Worm (Caenorhabditis elegans) whole organism, early embryonic: ENCODE results near the gene ZC196.2.

Source experiments
- B0310.2 ChIP-seq: sonication (generic microtip); optimal IDR thresholded peaks from 2 replicates; lab custom pipeline; 2016; ENCODE audit warnings: mild to moderate bottlenecking, missing genetic modification characterization, missing compliant biosample characterization
- F13C5.2 ChIP-seq: sonication (generic microtip); optimal IDR thresholded peaks from 2 replicates; lab custom pipeline; 2017; ENCODE audit warnings: mild to moderate bottlenecking, missing genetic modification characterization, inconsistent platforms, missing compliant biosample characterization
- aly-1 ChIP-seq: sonication (generic microtip); optimal IDR thresholded peaks from 2 replicates; lab custom pipeline; 2016; ENCODE audit warnings: missing genetic modification characterization, missing compliant biosample characterization
- ama-1 ChIP-seq: fragments of 150-350 bp; optimal IDR thresholded peaks from 2 replicates; lab custom pipeline; 2014
- ceh-13 ChIP-seq: fragments of 200-800 bp; sonication (Bioruptor generic); optimal IDR thresholded peaks from 2 replicates; lab custom pipeline; 2018; ENCODE audit warnings: mild to moderate bottlenecking, missing genetic modification characterization, missing compliant biosample characterization
- ceh-36 ChIP-seq: sonication (generic microtip); optimal IDR thresholded peaks from 2 replicates; lab custom pipeline; 2016; ENCODE audit warnings: missing genetic modification characterization, inconsistent platforms, missing compliant biosample characterization
- flt-1 ChIP-seq: fragments of 200-800 bp; sonication (Bioruptor generic); IDR thresholded peaks from 2 replicates; pipeline ENCODE4 v1.3.6; 2022; ENCODE audit warnings: missing genetic modification characterization, missing compliant biosample characterization
- hmbx-1 ChIP-seq: sonication (generic microtip); optimal IDR thresholded peaks from 2 replicates; lab custom pipeline; 2016; ENCODE audit warnings: mild to moderate bottlenecking, missing genetic modification characterization, missing compliant biosample characterization
- hmg-4 ChIP-seq: fragments of 200-800 bp; sonication (Bioruptor generic); optimal IDR thresholded peaks from 2 replicates; lab custom pipeline; 2018; ENCODE audit warnings: mild to moderate bottlenecking, missing genetic modification characterization, missing compliant biosample characterization
- sea-1 ChIP-seq: fragments of 200-800 bp; sonication (Bioruptor generic); conservative IDR thresholded peaks from 2 replicates; pipeline ENCODE4 v1.3.6; 2022; ENCODE audit warnings: missing genetic modification characterization, missing compliant biosample characterization
- tbx-11 ChIP-seq: fragments of 200-800 bp; sonication (Bioruptor generic); IDR thresholded peaks from 2 replicates; pipeline ENCODE4 v1.3.6; 2022; ENCODE audit warnings: missing genetic modification characterization, missing compliant biosample characterization
- tra-4 ChIP-seq: sonication (generic microtip); optimal IDR thresholded peaks from 2 replicates; lab custom pipeline; 2017; ENCODE audit warnings: missing genetic modification characterization, missing compliant biosample characterization

DNA sequence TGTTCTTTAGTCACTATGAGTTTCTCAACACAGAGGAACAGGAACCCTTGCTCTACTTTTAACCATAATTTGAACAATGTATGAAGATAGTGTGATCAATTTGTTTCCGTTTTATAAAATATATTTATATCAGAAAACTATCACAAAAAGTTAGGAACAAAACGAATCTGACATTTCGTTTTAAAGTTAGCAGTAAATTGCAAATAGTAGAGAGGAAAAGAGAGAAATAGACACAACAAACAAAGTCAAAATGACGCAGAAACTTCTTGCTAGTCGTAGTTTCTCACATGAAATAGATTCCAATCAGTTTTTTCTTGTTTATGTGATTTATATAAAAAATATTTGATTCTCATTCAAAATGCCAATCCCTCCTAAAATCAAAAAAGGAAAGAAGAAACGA lies 10.1 kb upstream of the ZC196.2 start, which contains the start of gene ZC196.5:
- TF ChIP-seq hmg-4 (GFP tag; lab: Kevin White, UChicago) (no peak), hmbx-1 (tag; lab: Kevin White, UChicago) (no peak), flt-1 (GFP tag; lab: Robert Waterston, UW) (no peak), ceh-36 (tag; lab: Kevin White, UChicago) (no peak), ceh-13 (GFP tag; lab: Kevin White, UChicago) (no peak), tra-4 (no peak), F13C5.2 (no peak), ama-1 (no peak), sea-1 (GFP tag; lab: Robert Waterston, UW) (no peak), B0310.2 (tag; lab: Kevin White, UChicago) (no peak), aly-1 (no peak), tbx-11 (GFP tag; lab: Robert Waterston, UW) (no peak)
